Worm (Caenorhabditis elegans) whole organism, midembryonic: ENCODE data around the gene B0507.9.

Source experiments
- cog-1 ChIP-seq: sonication (generic microtip); optimal IDR thresholded peaks from 2 replicates; lab custom pipeline; 2016; ENCODE audit warnings: missing genetic modification characterization, missing compliant biosample characterization
- ztf-23 ChIP-seq: fragments of 200-800 bp; sonication (Bioruptor generic); IDR thresholded peaks from 2 replicates; pipeline ENCODE4 v1.3.6; 2022; ENCODE audit warnings: missing genetic modification reagents, missing genetic modification characterization, missing compliant biosample characterization

- TF ChIP-seq cog-1 (tag; lab: Kevin White, UChicago) (no peak), ztf-23 (no peak)
Measured at ce11 chrV:8727077-8727476, 38.8 kb downstream of the B0507.9 start, which contains the start of gene ZC196.9.
